Worm (Caenorhabditis elegans): ENCODE data around the gene C50H11.13.

The C50H11.13 gene

DNA sequence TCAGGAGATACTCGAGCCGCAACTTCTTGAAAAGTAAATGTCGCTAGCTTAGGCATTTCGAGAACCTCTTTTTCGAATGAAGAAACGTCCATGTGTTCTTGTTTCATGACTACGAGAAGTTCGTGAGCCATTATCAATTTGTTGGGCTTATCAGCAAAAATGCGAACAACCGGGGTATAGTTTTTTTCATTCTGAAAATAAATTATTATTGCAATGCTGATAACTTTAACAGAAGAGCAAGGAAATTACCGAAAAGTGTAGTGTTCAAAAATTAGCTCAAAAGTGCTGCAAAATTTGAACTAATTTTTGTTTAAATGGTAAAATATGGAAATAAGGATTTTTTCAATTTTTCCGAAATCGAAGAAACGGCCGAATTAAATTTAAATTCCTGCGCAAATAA, 40.8 kb upstream of the C50H11.13 start:
- TF ChIP-seq gmeb-2 (tag; optimal IDR thresholded peaks at IDR 0.05) = no peak
- no peak for TF ChIP-seq ceh-22 (tag; optimal IDR thresholded peaks at IDR 0.05)
- TF ChIP-seq unc-86 (tag; optimal IDR thresholded peaks at IDR 0.05) = no peak
- TF ChIP-seq ceh-2 (tag; optimal IDR thresholded peaks at IDR 0.05) = no peak
- TF ChIP-seq madf-2 (tag; optimal IDR thresholded peaks at IDR 0.05) = no peak

DNA sequence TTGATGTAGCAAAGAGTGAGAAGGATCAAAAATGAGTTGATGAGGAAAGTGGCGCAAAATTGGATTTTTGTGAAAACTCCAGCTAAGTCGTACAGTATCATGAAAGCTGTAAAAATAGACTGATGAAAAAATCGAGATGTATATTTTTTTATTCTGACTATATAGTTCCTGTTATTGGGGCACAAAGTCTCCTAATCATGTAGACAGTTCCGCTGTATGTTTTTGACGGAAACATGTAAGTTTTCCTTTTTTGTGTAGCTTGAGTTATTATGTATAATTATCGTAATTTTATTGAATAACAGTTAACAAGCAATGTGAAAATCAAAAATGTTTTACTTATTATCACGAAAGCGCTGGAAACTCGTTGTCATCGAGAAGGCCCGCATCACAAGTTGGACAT, 36.0 kb upstream of the C50H11.13 start, which contains the start of gene str-68:
TSS of gene str-68 (minus strand) at position 101 of the 400 bp plus-strand sequence.
- TF ChIP-seq ceh-30 (tag; optimal IDR thresholded peaks at IDR 0.05) (no peak), pqm-1 (tag; optimal IDR thresholded peaks at IDR 0.05) (no peak), madf-2 (tag; optimal IDR thresholded peaks at IDR 0.05) (no peak), hlh-13 (GFP tag; optimal IDR thresholded peaks at IDR 0.05) (no peak), che-1 (tag; optimal IDR thresholded peaks at IDR 0.05) (no peak), ceh-48 (tag; optimal IDR thresholded peaks at IDR 0.05) (no peak), hlh-8 (tag; optimal IDR thresholded peaks at IDR 0.05) (no peak), ceh-34 (tag; optimal IDR thresholded peaks at IDR 0.05) (no peak)

DNA sequence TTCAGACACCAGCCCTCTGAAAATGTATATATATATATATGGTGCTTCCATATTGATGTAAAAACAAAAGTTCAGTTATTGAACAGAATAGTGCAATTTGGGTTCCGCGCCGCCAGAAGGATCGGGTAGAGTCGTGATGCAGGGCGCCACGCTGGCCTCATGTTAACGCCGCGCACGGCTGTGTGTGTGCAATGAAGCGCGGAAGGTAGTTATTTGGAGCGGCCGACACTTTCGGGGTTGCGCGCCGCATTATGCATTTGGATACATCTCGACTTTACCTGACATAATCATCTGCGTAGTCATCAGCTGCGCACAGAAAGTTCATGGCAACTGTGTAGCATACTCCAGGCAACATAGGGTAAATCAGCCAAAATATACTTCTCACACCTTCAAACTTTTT, 35.3 kb upstream of the C50H11.13 start:
- TF ChIP-seq ahr-1 (tag; optimal IDR thresholded peaks at IDR 0.05) (no peak), fkh-6 (tag; optimal IDR thresholded peaks at IDR 0.05) (no peak), ceh-30 (tag; optimal IDR thresholded peaks at IDR 0.05) (no peak), sox-2 (GFP tag; IDR thresholded peaks at IDR 0.05) (no peak), eyg-1 (tag; optimal IDR thresholded peaks at IDR 0.05) (no peak), nhr-11 (tag; optimal IDR thresholded peaks at IDR 0.05) (no peak), elt-4 (tag; optimal IDR thresholded peaks at IDR 0.05) (no peak), ceh-34 (tag; optimal IDR thresholded peaks at IDR 0.05) (no peak), sox-4 (tag; optimal IDR thresholded peaks at IDR 0.05) (no peak), hlh-30 (tag; optimal IDR thresholded peaks at IDR 0.05; ENCODE audit: insufficient read depth) (no peak), pros-1 (tag; optimal IDR thresholded peaks at IDR 0.05) (no peak), ets-4 (tag; optimal IDR thresholded peaks at IDR 0.05) (no peak)

DNA sequence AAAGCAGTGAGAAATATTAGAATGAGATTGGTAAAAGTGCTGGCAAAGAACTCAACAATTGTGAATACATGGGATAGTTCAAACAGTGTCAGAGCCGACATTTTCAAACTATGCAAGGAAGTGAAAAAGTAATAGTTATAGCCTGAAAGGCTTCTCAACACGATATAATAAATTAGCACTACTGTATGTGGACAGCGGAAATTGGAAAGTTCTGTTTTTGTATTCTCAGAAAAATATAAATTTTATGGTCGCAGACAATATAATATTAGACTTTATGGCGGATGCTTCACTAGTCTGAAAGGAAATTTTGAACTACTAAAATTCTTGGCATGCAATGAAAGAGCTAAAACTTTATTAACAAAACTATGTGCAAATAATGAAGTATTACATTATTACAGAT, 34.4 kb upstream of the C50H11.13 start, which contains the start of gene str-69:
TSS of gene str-69 (minus strand) at position 101 of the 400 bp plus-strand sequence.
- no peak for TF ChIP-seq hlh-6 (tag; optimal IDR thresholded peaks at IDR 0.05)
- no peak for TF ChIP-seq hlh-15 (tag; optimal IDR thresholded peaks at IDR 0.05)
- TF ChIP-seq ztf-16 (tag; optimal IDR thresholded peaks at IDR 0.05) = no peak
- TF ChIP-seq nhr-232 (tag; optimal IDR thresholded peaks at IDR 0.05) = no peak
- no peak for TF ChIP-seq ref-2 (tag; optimal IDR thresholded peaks at IDR 0.05)
- TF ChIP-seq C38D4.7 (GFP tag; optimal IDR thresholded peaks at IDR 0.05) = no peak
- TF ChIP-seq unc-86 (tag; optimal IDR thresholded peaks at IDR 0.05) = no peak
- no peak for TF ChIP-seq che-1 (tag; optimal IDR thresholded peaks at IDR 0.05)
- no peak for TF ChIP-seq dve-1 (tag; optimal IDR thresholded peaks at IDR 0.05)

DNA sequence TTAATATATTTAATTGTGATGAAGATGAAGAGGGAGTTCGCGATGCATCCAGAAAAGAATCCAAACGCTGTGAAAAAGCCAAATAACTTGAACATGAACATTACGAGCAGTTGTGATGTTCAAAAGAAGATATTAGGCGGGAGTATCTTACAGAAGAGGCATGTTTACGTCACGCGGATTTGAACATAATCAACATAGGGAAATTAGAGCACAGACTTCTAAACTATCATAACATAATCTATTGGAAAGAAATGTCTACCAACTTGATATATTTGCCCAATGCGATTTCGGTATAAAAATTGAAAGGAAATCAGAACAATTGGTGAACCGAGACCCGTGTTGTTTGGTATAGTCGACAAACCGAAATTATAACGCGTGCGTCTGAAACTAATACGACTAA, 32.7 kb upstream of the C50H11.13 start, which contains the start of gene str-66:
TSS of gene str-66 (minus strand) at position 101 of the 400 bp plus-strand sequence.
- no peak for TF ChIP-seq pag-3 (tag; optimal IDR thresholded peaks at IDR 0.05; ENCODE audit: borderline replicate concordance)
- no peak for TF ChIP-seq nhr-232 (tag; optimal IDR thresholded peaks at IDR 0.05)
- TF ChIP-seq ceh-45 (GFP tag; IDR thresholded peaks at IDR 0.05) = no peak
- no peak for TF ChIP-seq ceh-14 (tag; optimal IDR thresholded peaks at IDR 0.05)
- no peak for TF ChIP-seq sdc-2 (tag; optimal IDR thresholded peaks at IDR 0.05)
- TF ChIP-seq gmeb-2 (tag; optimal IDR thresholded peaks at IDR 0.05) = no peak
- no peak for TF ChIP-seq ceh-2 (tag; optimal IDR thresholded peaks at IDR 0.05)
- no peak for TF ChIP-seq mec-3 (tag; optimal IDR thresholded peaks at IDR 0.05; ENCODE audit: borderline replicate concordance)
- TF ChIP-seq ahr-1 (tag; optimal IDR thresholded peaks at IDR 0.05) = no peak
- TF ChIP-seq C08G9.2 (tag; optimal IDR thresholded peaks at IDR 0.05) = no peak
- no peak for TF ChIP-seq C38D4.7 (GFP tag; optimal IDR thresholded peaks at IDR 0.05)

Measured in whole organism, late embryonic.